Fruit fly (Drosophila melanogaster) ovary, adult (tissue): ENCODE data around the gene enc.

Experiments used
- CG17801 ChIP-seq: fragments of 200-800 bp; optimal IDR thresholded peaks from 2 replicates; lab custom pipeline; 2019; ENCODE audit warnings: missing biosample characterization, mild to moderate bottlenecking, missing genetic modification characterization, moderate library complexity; ENCODE audit not compliant: partially characterized antibody

enc gene

dm6 chr3L:3816254-3816653, 2.2 kb upstream of the enc start, which contains the start of gene Acp63F:
Gene Acp63F (minus strand): TSS chr3L:3816354.
- TF ChIP-seq CG17801: no peak

DNA sequence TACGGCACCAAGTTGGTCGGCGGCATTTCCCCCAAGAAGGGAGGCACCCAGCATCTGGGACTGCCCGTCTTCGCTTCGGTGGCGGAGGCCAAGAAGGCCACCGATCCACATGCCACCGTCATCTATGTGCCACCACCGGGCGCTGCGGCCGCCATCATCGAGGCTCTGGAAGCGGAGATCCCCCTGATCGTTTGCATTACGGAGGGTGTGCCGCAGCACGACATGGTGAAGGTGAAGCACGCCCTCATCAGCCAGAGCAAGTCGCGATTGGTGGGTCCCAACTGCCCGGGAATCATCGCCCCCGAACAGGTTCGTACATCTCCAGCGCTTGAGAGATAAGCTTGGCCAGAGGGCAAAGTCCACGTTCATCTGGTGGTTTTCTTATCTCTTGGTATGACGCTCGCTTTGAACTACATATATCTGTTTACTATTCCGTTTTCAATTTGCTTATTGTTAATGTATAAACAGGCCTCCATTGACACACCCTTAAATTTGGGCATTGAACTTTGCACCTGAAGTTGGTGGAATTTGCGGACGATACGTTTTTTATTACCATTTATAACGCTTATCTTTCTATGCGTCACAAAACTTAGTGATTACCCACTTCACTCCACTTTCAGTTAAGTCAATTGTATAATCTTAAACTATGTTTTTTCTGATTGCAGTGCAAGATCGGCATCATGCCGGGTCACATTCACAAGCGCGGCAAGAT, 1.6 kb upstream of the enc start:
- no peak for TF ChIP-seq CG17801

DNA sequence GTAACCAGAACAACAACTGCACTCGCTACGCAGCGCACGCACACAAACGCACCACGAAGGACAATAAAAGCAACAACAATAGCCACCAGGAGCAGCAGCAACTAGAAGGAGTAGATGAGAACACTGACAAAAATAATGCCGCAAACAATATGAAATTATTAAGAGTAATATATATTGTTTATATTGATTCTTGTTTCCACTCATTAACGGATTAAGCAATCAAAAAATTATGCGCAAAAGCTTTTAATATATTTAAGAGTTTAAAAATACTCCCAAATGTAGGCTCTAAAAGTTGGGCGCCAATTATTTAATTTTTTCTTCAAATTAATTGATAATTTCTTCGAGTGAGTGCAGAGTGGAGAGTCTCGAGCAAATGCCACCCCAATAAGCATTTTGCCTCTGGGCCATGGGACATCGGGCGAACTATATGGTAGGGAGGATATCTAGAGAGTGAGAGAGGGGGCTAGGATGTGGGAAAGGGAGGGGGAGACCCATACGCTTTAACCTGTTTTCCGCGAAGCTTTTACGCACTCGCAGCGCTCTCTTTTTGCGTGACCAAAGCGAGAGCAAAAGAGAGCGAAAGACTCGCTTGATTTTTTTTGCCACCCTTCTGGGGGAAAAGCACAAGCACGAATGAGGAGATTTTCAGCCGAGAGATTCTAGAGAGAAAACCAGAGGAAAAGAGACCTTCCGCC, 6.5 kb downstream of the enc start, which contains the start of gene Rdh:
Rdh (plus strand) TSS at position 660 of the 695 bp plus-strand sequence.
- no peak for TF ChIP-seq CG17801

DNA sequence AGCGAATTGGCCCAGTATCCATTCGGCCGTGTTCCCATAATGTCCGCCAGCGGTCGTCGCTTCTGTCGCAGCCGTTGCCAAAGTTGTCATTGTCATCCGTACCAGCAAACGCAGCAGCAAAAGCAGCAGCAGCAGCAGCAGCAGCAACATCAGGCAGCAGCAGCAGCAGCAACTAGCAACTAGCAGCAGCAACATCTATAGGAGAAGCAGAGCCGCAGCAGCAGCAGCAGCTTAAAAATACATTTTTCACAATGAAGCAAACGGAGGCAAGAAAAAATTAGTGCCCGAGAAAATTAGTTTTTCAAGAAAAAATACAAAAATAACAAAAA, 7.0 kb downstream of the enc start:
- no peak for TF ChIP-seq CG17801

DNA sequence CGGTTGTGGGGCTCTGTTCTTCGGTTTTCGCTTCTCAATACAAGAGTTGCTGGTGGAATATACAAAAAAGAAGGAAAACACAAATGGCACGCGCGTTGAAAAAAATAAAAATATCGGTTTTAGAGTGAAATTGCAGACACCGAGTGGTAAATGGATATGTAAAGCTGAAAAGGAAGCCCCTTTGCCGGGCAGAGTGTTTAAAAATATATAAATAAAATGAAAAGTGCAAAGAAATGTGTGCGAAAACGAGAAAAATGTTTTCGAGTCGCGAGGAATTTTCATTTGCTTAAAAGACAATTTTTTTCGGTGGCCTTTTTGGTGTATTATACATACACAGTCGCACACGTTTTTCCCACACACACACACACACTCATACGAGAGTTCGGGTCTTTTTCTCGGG, 7.4 kb downstream of the enc start:
- no peak for TF ChIP-seq CG17801

DNA sequence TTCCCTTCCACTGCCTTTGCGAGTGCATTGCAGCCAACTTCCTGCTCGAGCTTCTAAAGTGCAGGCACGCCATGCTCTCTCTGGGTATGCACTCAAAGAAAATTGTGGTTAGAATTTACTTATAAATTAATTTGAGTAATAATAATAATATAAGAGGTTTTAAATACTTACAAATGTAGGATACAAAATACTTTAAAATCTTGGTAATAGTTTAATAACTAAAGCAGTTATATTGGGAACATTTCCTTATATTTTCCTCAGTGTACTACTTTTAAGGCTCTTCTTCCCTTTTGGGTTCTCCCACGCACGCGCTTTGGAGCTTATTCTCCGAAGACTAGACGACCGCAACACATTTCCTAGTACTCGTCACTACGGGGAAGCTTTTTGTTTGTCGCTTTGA, 8.1 kb downstream of the enc start:
- no peak for TF ChIP-seq CG17801

dm6 chr3L:3828111-3828510, 9.6 kb downstream of the enc start:
- no peak for TF ChIP-seq CG17801

- no peak for TF ChIP-seq CG17801
These were observed 24.7 kb downstream of the enc start for dm6 chr3L:3842981-3843701.

DNA sequence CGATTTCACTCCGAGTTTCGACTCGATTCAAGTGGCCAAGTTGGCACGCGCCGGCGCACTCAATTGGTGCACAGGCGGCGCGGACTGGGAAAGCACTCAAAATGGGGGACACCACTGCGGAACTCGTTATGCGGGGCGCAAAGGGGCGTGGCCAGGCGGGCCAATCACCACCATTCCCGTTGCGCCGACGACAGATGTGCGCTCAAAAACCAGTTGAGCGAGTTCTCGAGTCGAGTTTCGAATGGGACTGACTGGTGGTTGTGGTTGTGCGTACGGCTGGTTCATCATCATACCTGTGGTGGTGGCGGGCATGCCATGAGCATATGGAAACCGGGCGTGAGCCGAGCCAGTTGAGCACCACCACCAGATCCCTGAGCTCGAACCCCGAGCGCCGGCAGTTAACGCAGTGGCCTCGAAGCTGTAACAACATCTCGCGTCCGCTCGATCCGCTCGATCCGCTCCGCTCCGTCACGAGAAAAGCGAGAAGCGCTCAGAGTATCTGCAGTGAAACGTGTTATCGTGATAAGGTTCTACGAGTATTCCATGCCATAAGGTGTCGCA, 27.4 kb downstream of the enc start, which contains the start of gene Awh:
Awh (plus strand) TSS at position 392 of the 561 bp plus-strand sequence.
- no peak for TF ChIP-seq CG17801

- TF ChIP-seq CG17801: no peak
These were observed 29.4 kb downstream of the enc start for dm6 chr3L:3847810-3848326.

DNA sequence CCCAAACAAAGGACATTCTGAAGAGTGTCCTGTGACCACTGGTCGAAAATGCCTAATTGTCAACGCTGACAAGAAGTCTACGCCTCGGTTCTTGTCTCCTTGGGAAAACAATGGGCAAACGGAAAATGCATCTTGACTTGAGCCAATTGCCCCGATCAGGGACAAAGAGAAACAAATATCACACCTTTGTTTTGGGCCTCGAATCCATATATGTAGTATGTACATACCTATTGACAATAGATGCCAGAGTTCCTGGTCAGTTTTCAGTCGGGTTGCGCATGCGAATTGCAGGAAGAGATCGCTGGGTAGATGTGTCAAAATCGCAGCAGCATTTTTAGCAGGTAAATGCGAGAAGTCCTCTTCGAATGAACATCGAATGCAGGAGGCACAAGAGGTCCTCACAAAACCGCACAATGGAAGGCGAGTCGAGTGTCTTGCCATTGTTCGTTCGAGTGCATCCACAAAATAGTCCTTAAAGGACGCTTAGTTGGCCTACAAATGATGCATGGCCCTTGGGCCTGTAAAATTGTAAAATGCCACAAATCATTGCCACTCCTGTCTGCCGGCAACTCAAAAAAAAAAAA, 30.3 kb downstream of the enc start:
- TF ChIP-seq CG17801: no peak

- TF ChIP-seq CG17801: no peak
These were observed 31.3 kb downstream of the enc start for dm6 chr3L:3849763-3850162.

DNA sequence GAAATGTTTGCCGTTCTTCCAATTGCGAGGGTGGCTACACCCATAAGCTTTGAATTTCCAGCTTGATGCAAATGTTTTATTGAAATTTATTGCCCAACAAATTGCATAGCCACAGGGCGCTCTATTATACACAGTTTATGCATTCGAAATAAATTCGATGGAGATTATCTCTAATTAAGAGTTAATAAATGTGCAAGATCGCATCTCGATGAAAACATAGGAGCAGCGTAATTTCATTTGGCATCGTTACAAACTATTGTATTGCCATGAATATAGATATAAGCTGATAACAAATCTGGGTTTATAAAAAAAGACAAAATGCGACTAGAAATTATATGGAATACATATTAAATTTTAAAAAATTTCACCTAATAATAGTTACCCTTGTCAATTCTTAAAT, 32.0 kb downstream of the enc start:
- no peak for TF ChIP-seq CG17801

dm6 chr3L:3851048-3851447, 32.6 kb downstream of the enc start:
- TF ChIP-seq CG17801: no peak

- no peak for TF ChIP-seq CG17801
These were observed 33.4 kb downstream of the enc start for dm6 chr3L:3851847-3852246.

DNA sequence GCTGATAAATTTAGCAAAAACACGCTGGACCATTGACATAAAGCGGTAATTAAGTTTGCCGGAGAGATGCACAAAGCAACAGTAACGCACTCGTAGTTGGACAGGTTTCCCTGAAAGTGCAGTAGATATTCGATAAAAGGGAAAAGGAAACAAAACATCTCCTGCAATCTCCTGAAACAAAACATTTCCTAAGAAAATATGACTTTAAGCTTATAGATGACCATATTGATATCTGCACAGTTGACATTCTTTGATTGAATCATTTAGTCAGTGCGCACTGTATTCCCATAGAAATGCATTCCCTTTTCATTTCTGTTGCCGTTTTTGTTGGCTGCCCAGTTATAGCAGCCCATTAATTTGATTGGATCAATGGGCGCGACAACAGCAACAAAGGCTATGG, 34.4 kb downstream of the enc start:
- TF ChIP-seq CG17801: no peak
